Worm (Caenorhabditis elegans) whole organism, young adult: ENCODE data around the gene Y19D2B.1.
A peak's percentile ranks its signal among the peaks of the same experiment; 100 is the strongest.

Experiments used
- B0336.3 ChIP-seq: fragments of 200-800 bp; sonication (Bioruptor generic); IDR thresholded peaks from 2 replicates; pipeline ENCODE4 v1.3.6; 2022; ENCODE audit warnings: missing genetic modification characterization, missing compliant biosample characterization
- C17E4.6 ChIP-seq: fragments of 200-800 bp; sonication (Bioruptor generic); IDR thresholded peaks from 2 replicates; pipeline ENCODE4 v1.3.6; 2022; ENCODE audit warnings: missing genetic modification reagents, missing genetic modification characterization, missing compliant biosample characterization
- F10E7.11 ChIP-seq: sonication (generic microtip); optimal IDR thresholded peaks from 2 replicates; lab custom pipeline; 2017; ENCODE audit warnings: mild to moderate bottlenecking, missing genetic modification characterization, moderate library complexity, missing compliant biosample characterization
- F23B12.7 ChIP-seq: sonication (generic microtip); optimal IDR thresholded peaks from 2 replicates; lab custom pipeline; 2017; ENCODE audit warnings: missing genetic modification characterization, mild to moderate bottlenecking, missing compliant biosample characterization, antibody characterized with exemption, moderate library complexity; ENCODE audit not compliant: insufficient read depth
- F33H1.4 ChIP-seq: fragments of 200-800 bp; sonication (Bioruptor generic); IDR thresholded peaks from 2 replicates; pipeline ENCODE4 v1.3.6; 2022; ENCODE audit warnings: missing genetic modification reagents, missing genetic modification characterization, missing compliant biosample characterization
- F37B4.10 ChIP-seq: fragments of 200-800 bp; sonication (Bioruptor generic); IDR thresholded peaks from 2 replicates; pipeline ENCODE4 v1.3.6; 2022; ENCODE audit warnings: missing genetic modification characterization, missing compliant biosample characterization
- F49E8.2 ChIP-seq: sonication (generic microtip); optimal IDR thresholded peaks from 3 replicates; lab custom pipeline; 2017; ENCODE audit warnings: missing genetic modification characterization, mild to moderate bottlenecking, missing compliant biosample characterization, antibody characterized with exemption, moderate library complexity; ENCODE audit not compliant: insufficient read depth
- F52B5.7 ChIP-seq: sonication (generic microtip); optimal IDR thresholded peaks from 2 replicates; lab custom pipeline; 2016; ENCODE audit warnings: mild to moderate bottlenecking, missing genetic modification characterization, missing compliant biosample characterization
- K11D2.4 ChIP-seq: fragments of 200-800 bp; sonication (Bioruptor generic); IDR thresholded peaks from 2 replicates; pipeline ENCODE4 v1.3.6; 2022; ENCODE audit warnings: missing genetic modification reagents, missing genetic modification characterization, missing compliant biosample characterization
- K12H6.12 ChIP-seq: fragments of 200-800 bp; sonication (Bioruptor generic); optimal IDR thresholded peaks from 2 replicates; lab custom pipeline; 2018; ENCODE audit warnings: mild to moderate bottlenecking, missing genetic modification characterization, missing compliant biosample characterization
- T07F8.4 ChIP-seq: sonication (generic microtip); optimal IDR thresholded peaks from 2 replicates; lab custom pipeline; 2016; ENCODE audit warnings: mild to moderate bottlenecking, missing genetic modification characterization, moderate library complexity, missing compliant biosample characterization
- Y95B8A.8 ChIP-seq: fragments of 200-800 bp; sonication (Bioruptor generic); IDR thresholded peaks from 2 replicates; pipeline ENCODE4 v1.3.6; 2022; ENCODE audit warnings: missing genetic modification reagents, missing genetic modification characterization, missing compliant biosample characterization
- ama-1 ChIP-seq, 3 experiments: fragments of 150-350 bp in 1 of 3; sonication (generic microtip) in 2 of 3; optimal IDR thresholded peaks; 2 replicates each; lab custom pipeline; 2014 to 2018; ENCODE audit warnings: missing biosample characterization in 2 of 3, missing genetic modification characterization in 2 of 3, missing genetic modification reagents in 2 of 3
- aptf-3 ChIP-seq: fragments of 200-800 bp; sonication (Bioruptor generic); IDR thresholded peaks from 2 replicates; pipeline ENCODE4 v1.3.6; 2022; ENCODE audit warnings: missing genetic modification characterization, missing compliant biosample characterization
- attf-3 ChIP-seq: fragments of 200-800 bp; sonication (Bioruptor generic); conservative IDR thresholded peaks from 2 replicates; pipeline ENCODE4 v1.3.6; 2022; ENCODE audit warnings: missing genetic modification reagents, missing genetic modification characterization, missing compliant biosample characterization
- attf-5 ChIP-seq: fragments of 200-800 bp; sonication (Bioruptor generic); optimal IDR thresholded peaks from 2 replicates; lab custom pipeline; 2018; ENCODE audit warnings: mild to moderate bottlenecking, missing genetic modification characterization, missing compliant biosample characterization
- attf-6 ChIP-seq: fragments of 200-800 bp; sonication (Bioruptor generic); IDR thresholded peaks from 2 replicates; pipeline ENCODE4 v1.3.6; 2022; ENCODE audit warnings: missing genetic modification reagents, missing genetic modification characterization, missing compliant biosample characterization
- bed-2 ChIP-seq: fragments of 200-800 bp; sonication (Bioruptor generic); IDR thresholded peaks from 2 replicates; pipeline ENCODE4 v1.3.6; 2022; ENCODE audit warnings: missing genetic modification reagents, missing genetic modification characterization, missing compliant biosample characterization
- cebp-2 ChIP-seq: fragments of 200-800 bp; sonication (Bioruptor generic); IDR thresholded peaks from 2 replicates; pipeline ENCODE4 v1.3.6; 2022; ENCODE audit warnings: missing genetic modification characterization, missing compliant biosample characterization
- ceh-40 ChIP-seq: fragments of 200-800 bp; sonication (Bioruptor generic); IDR thresholded peaks from 2 replicates; pipeline ENCODE4 v1.3.6; 2022; ENCODE audit warnings: missing genetic modification characterization, missing compliant biosample characterization
- ceh-58 ChIP-seq: fragments of 200-800 bp; sonication (Bioruptor generic); IDR thresholded peaks from 2 replicates; pipeline ENCODE4 v1.3.6; 2022; ENCODE audit warnings: missing genetic modification characterization, missing compliant biosample characterization
- ceh-79 ChIP-seq: sonication (generic microtip); optimal IDR thresholded peaks from 2 replicates; lab custom pipeline; 2017; ENCODE audit warnings: mild to moderate bottlenecking, missing genetic modification characterization, missing compliant biosample characterization
- egl-18 ChIP-seq: fragments of 200-800 bp; sonication (Bioruptor generic); IDR thresholded peaks from 2 replicates; pipeline ENCODE4 v1.3.6; 2022; ENCODE audit warnings: missing genetic modification reagents, missing genetic modification characterization, missing compliant biosample characterization
- ekl-4 ChIP-seq: fragments of 200-800 bp; sonication (Bioruptor generic); IDR thresholded peaks from 2 replicates; pipeline ENCODE4 v1.3.6; 2022; ENCODE audit warnings: missing genetic modification reagents, missing genetic modification characterization, missing compliant biosample characterization
- fkh-3 ChIP-seq: sonication (generic microtip); optimal IDR thresholded peaks from 2 replicates; lab custom pipeline; 2016; ENCODE audit warnings: mild to moderate bottlenecking, missing genetic modification characterization, missing compliant biosample characterization
- hrde-1 ChIP-seq: sonication (generic microtip); optimal IDR thresholded peaks from 2 replicates; lab custom pipeline; 2016; ENCODE audit warnings: missing genetic modification characterization, mild to moderate bottlenecking, missing compliant biosample characterization, moderate library complexity, missing genotype, missing genetic modification reagents, borderline replicate concordance
- hsf-1 ChIP-seq: fragments of 200-800 bp; sonication (Bioruptor generic); IDR thresholded peaks from 2 replicates; pipeline ENCODE4 v1.3.6; 2022; ENCODE audit warnings: missing genetic modification reagents, missing genetic modification characterization, missing compliant biosample characterization
- lag-1 ChIP-seq: fragments of 200-800 bp; sonication (Bioruptor generic); IDR thresholded peaks from 2 replicates; pipeline ENCODE4 v1.3.6; 2022; ENCODE audit warnings: missing genetic modification reagents, missing genetic modification characterization, missing compliant biosample characterization
- lin-54 ChIP-seq: fragments of 200-800 bp; sonication (Bioruptor generic); optimal IDR thresholded peaks from 2 replicates; lab custom pipeline; 2018; ENCODE audit warnings: mild to moderate bottlenecking, missing genetic modification characterization, missing compliant biosample characterization
- madf-3 ChIP-seq: fragments of 200-800 bp; sonication (Bioruptor generic); IDR thresholded peaks from 2 replicates; pipeline ENCODE4 v1.3.6; 2022; ENCODE audit warnings: missing genetic modification reagents, missing genetic modification characterization, missing compliant biosample characterization
- madf-8 ChIP-seq: fragments of 200-800 bp; sonication (Bioruptor generic); conservative IDR thresholded peaks from 2 replicates; pipeline ENCODE4 v1.3.6; 2022; ENCODE audit warnings: missing genetic modification reagents, missing genetic modification characterization, missing compliant biosample characterization
- mcd-1 ChIP-seq: fragments of 200-800 bp; sonication (Bioruptor generic); IDR thresholded peaks from 2 replicates; pipeline ENCODE4 v1.3.6; 2022; ENCODE audit warnings: missing genetic modification reagents, missing genetic modification characterization, missing compliant biosample characterization
- mel-28 ChIP-seq: sonication (generic microtip); optimal IDR thresholded peaks from 2 replicates; lab custom pipeline; 2016; ENCODE audit warnings: borderline replicate concordance, mild to moderate bottlenecking, missing genetic modification characterization, missing compliant biosample characterization
- mxl-1 ChIP-seq: sonication (generic microtip); optimal IDR thresholded peaks from 2 replicates; lab custom pipeline; 2016; ENCODE audit warnings: missing genetic modification characterization, missing compliant biosample characterization
- nhr-80 ChIP-seq: sonication (generic microtip); optimal IDR thresholded peaks from 2 replicates; lab custom pipeline; 2016; ENCODE audit warnings: missing genetic modification characterization, missing compliant biosample characterization
- nhr-90 ChIP-seq: sonication (generic microtip); optimal IDR thresholded peaks from 2 replicates; lab custom pipeline; 2016; ENCODE audit warnings: missing genotype, mild to moderate bottlenecking, missing genetic modification characterization, missing compliant biosample characterization
- pbrm-1 ChIP-seq: fragments of 200-800 bp; sonication (Bioruptor generic); IDR thresholded peaks from 2 replicates; pipeline ENCODE4 v1.3.6; 2022; ENCODE audit warnings: missing genetic modification reagents, missing genetic modification characterization, missing compliant biosample characterization
- repo-1 ChIP-seq: sonication (generic microtip); optimal IDR thresholded peaks from 2 replicates; lab custom pipeline; 2017; ENCODE audit warnings: mild to moderate bottlenecking, missing genetic modification characterization, missing compliant biosample characterization
- snpc-4 ChIP-seq, 5 experiments: fragments of 150-350 bp in 1 of 5; sonication (generic microtip) in 4 of 5; optimal IDR thresholded peaks; 2 replicates each; lab custom pipeline; 2014 to 2018; ENCODE audit warnings: missing genetic modification characterization in 5 of 5, missing biosample characterization in 3 of 5, antibody characterized with exemption in 2 of 5, mild to moderate bottlenecking in 2 of 5, missing compliant biosample characterization in 2 of 5, missing genotype in 2 of 5, moderate library complexity in 2 of 5, missing genetic modification reagents in 1 of 5
- unc-62 ChIP-seq: fragments of 150-350 bp; optimal IDR thresholded peaks from 2 replicates; lab custom pipeline; 2014; ENCODE audit warnings: missing biosample characterization, missing genetic modification reagents, missing genetic modification characterization
- xnd-1 ChIP-seq: sonication (generic microtip); optimal IDR thresholded peaks from 2 replicates; lab custom pipeline; 2016; ENCODE audit warnings: missing genotype, missing genetic modification reagents, missing genetic modification characterization, missing compliant biosample characterization
- ztf-18 ChIP-seq: sonication (generic microtip); optimal IDR thresholded peaks from 2 replicates; lab custom pipeline; 2016; ENCODE audit warnings: missing genotype, mild to moderate bottlenecking, missing genetic modification characterization, missing compliant biosample characterization
- ztf-26 ChIP-seq: sonication (generic microtip); optimal IDR thresholded peaks from 2 replicates; lab custom pipeline; 2017; ENCODE audit warnings: missing genetic modification characterization, missing compliant biosample characterization
- ztf-6 ChIP-seq: fragments of 200-800 bp; sonication (Bioruptor generic); IDR thresholded peaks from 2 replicates; pipeline ENCODE4 v1.3.6; 2022; ENCODE audit warnings: missing genetic modification reagents, missing genetic modification characterization, missing compliant biosample characterization

Gene Y19D2B.1

ce11 chrII:10932305-10932704, 9.5 kb upstream of the Y19D2B.1 start (continued):
- no peak for TF ChIP-seq attf-5 (GFP tag; lab: Kevin White, UChicago)
- TF ChIP-seq cebp-2 (GFP tag; lab: Robert Waterston, UW): no peak
- peak; percentile 9; the same call in 1 of the 2 replicates for TF ChIP-seq madf-8 (GFP tag; lab: Robert Waterston, UW)
- no peak for TF ChIP-seq T07F8.4 (tag; lab: Kevin White, UChicago)
- TF ChIP-seq nhr-80: no peak

- no peak for TF ChIP-seq fkh-3 (tag; lab: Kevin White, UChicago)
- TF ChIP-seq attf-3 (GFP tag; lab: Robert Waterston, UW): no peak
- TF ChIP-seq snpc-4 (GFP tag; optimal IDR thresholded peaks at IDR 0.05; lab: Kevin White, UChicago): no peak
- TF ChIP-seq snpc-4 (tag; optimal IDR thresholded peaks at IDR 0.05; lab: Kevin White, UChicago): no peak
- TF ChIP-seq madf-3 (GFP tag; lab: Robert Waterston, UW): 0 out of 2 replicates have a peak, but pooled peaks have one; percentile 57
- no peak for TF ChIP-seq F23B12.7 (tag; lab: Kevin White, UChicago)
- peak; percentile 11 for TF ChIP-seq ztf-26 (tag; lab: Kevin White, UChicago)
- no peak for TF ChIP-seq ztf-18 (tag; lab: Kevin White, UChicago)
- no peak for TF ChIP-seq F10E7.11
- TF ChIP-seq lin-54 (GFP tag; lab: Kevin White, UChicago): no peak
- TF ChIP-seq ceh-40: 0 out of 2 replicates have a peak, but pooled peaks have one; percentile 15
- TF ChIP-seq xnd-1 (tag; lab: Kevin White, UChicago): no peak
- peak; percentile 6 for TF ChIP-seq repo-1
- TF ChIP-seq pbrm-1 (GFP tag; lab: Robert Waterston, UW): no peak
- TF ChIP-seq F33H1.4: no peak
- TF ChIP-seq attf-6 (GFP tag; lab: Robert Waterston, UW): no peak
- no peak for TF ChIP-seq hsf-1 (GFP tag; lab: Robert Waterston, UW)
- TF ChIP-seq nhr-90 (tag; lab: Kevin White, UChicago): no peak
- TF ChIP-seq F49E8.2: no peak
- TF ChIP-seq aptf-3 (GFP tag; lab: Robert Waterston, UW): no peak
- TF ChIP-seq Y95B8A.8: no peak
- TF ChIP-seq mxl-1 (tag; lab: Kevin White, UChicago): no peak
- no peak for TF ChIP-seq bed-2 (GFP tag; lab: Robert Waterston, UW)
- TF ChIP-seq mel-28 (tag; lab: Kevin White, UChicago): no peak
- TF ChIP-seq egl-18: 0 out of 2 replicates have a peak, but pooled peaks have one; percentile 64
- no peak for TF ChIP-seq lag-1
- TF ChIP-seq K12H6.12 (tag; lab: Kevin White, UChicago): no peak
- no peak for TF ChIP-seq ceh-58
- no peak for TF ChIP-seq ceh-79
- TF ChIP-seq B0336.3 (GFP tag; lab: Robert Waterston, UW): no peak
- no peak for TF ChIP-seq C17E4.6 (GFP tag; lab: Robert Waterston, UW)
- no peak for TF ChIP-seq ekl-4 (GFP tag; lab: Robert Waterston, UW)
- TF ChIP-seq F52B5.7 (tag; lab: Kevin White, UChicago): no peak
- TF ChIP-seq F37B4.10: no peak
- TF ChIP-seq K11D2.4: peak; percentile 27; the same call in 1 of the 2 replicates
- no peak for TF ChIP-seq unc-62 (GFP tag; lab: Kevin White, UChicago)
- no peak for TF ChIP-seq madf-8 (GFP tag; lab: Robert Waterston, UW)
- TF ChIP-seq ztf-6: no peak
- TF ChIP-seq ama-1 (optimal IDR thresholded peaks at IDR 0.05; lab: Kevin White, UChicago): peak; percentile 28
- TF ChIP-seq ama-1 (GFP tag; optimal IDR thresholded peaks at IDR 0.05; lab: Kevin White, UChicago): no peak
- no peak for TF ChIP-seq mcd-1
- no peak for TF ChIP-seq hrde-1 (tag; lab: Kevin White, UChicago)
These were observed 8.2 kb upstream of the Y19D2B.1 start for ce11 chrII:10930678-10931650.
